Worm (Caenorhabditis elegans): Measurements from ENCODE around the gene W09G12.9.

DNA sequence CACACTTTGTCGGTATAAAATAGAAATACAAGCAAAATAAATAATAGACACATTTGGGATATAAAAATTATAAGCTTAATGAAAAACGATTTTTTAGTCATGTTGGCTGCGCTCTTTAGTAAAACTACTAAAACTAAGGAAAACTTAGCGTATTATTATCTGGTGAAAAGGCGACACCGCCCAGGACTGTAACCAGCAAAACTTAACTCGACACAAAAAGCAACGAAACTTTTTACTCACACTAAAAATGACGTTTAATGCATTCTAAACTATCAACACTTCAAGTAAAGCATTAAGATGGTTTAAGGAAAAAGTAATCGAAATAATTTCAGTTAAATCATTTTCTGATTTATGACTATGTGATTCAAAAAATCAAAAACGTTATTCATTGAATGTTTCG, 39.2 kb downstream of the W09G12.9 start, which contains the start of gene clec-167:
- TF ChIP-seq him-1 (tag; optimal IDR thresholded peaks at IDR 0.05) (no peak), W03F9.2 (tag; optimal IDR thresholded peaks at IDR 0.05) (no peak), dao-5 (tag; optimal IDR thresholded peaks at IDR 0.05) (no peak)

Measured in whole organism, L4/young adult.